Worm (Caenorhabditis elegans) whole organism, L2 larva: ENCODE measurements around the gene nhx-4.

Experiments used
- C34F6.9 ChIP-seq: fragments of 150-350 bp; optimal IDR thresholded peaks from 2 replicates; lab custom pipeline; 2014; ENCODE audit warnings: missing biosample characterization, missing genetic modification characterization
- aly-2 ChIP-seq: fragments of 150-350 bp; optimal IDR thresholded peaks from 2 replicates; lab custom pipeline; 2014; ENCODE audit warnings: missing biosample characterization, missing genetic modification characterization
- elt-3 ChIP-seq: sonication (generic microtip); optimal IDR thresholded peaks from 2 replicates; lab custom pipeline; 2017; ENCODE audit warnings: missing biosample characterization, missing genetic modification characterization
- lin-39 ChIP-seq: fragments of 150-350 bp; optimal IDR thresholded peaks from 2 replicates; lab custom pipeline; 2014; ENCODE audit warnings: missing biosample characterization, missing genetic modification reagents, missing genetic modification characterization
- mdl-1 ChIP-seq, 2 experiments: fragments of 150-350 bp in 1 of 2; sonication (generic microtip) in 1 of 2; optimal IDR thresholded peaks; 2 replicates each; lab custom pipeline; 2017; ENCODE audit warnings: missing biosample characterization in 2 of 2, missing genetic modification characterization in 2 of 2
- nhr-10 ChIP-seq: sonication (generic microtip); optimal IDR thresholded peaks from 2 replicates; lab custom pipeline; 2017; ENCODE audit warnings: missing biosample characterization, missing genetic modification characterization
- nhr-11 ChIP-seq: fragments of 150-350 bp; optimal IDR thresholded peaks from 2 replicates; lab custom pipeline; 2014; ENCODE audit warnings: missing biosample characterization, missing genetic modification characterization
- unc-55 ChIP-seq: fragments of 150-350 bp; sonication (generic microtip); optimal IDR thresholded peaks from 3 replicates; lab custom pipeline; 2014; ENCODE audit warnings: missing biosample characterization, missing genetic modification reagents, missing genetic modification characterization
- ztf-11 ChIP-seq: sonication (generic microtip); optimal IDR thresholded peaks from 2 replicates; lab custom pipeline; 2017; ENCODE audit warnings: missing biosample characterization, missing genetic modification characterization

DNA sequence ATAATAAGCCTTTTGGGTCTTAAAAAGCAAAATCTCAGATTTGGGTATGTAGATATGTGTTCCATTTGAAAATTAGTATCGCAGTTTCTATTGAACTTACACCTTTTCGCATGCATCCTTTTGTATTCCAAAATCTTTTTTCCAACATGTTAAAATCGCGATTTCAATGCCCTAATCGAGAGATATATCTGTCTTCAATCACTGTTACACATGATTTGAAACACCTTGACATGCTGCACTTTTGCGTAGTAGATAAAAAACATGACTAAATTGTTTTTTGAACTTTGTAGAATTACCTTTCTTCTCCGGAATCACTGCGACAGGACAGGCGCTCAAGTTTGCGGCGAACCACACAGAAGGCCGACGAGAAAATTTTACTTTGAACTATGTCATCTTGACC is 27.6 kb downstream of the nhx-4 start:
- TF ChIP-seq C34F6.9 (tag; lab: Kevin White, UChicago) (no peak), aly-2 (no peak), nhr-10 (tag; lab: Kevin White, UChicago) (no peak), nhr-11 (tag; lab: Kevin White, UChicago) (no peak), ztf-11 (tag; lab: Kevin White, UChicago) (no peak), mdl-1 (tag; optimal IDR thresholded peaks at IDR 0.05; lab: Kevin White, UChicago) (no peak), elt-3 (no peak), unc-55 (GFP tag; lab: Kevin White, UChicago) (no peak), lin-39 (no peak)
